Worm (Caenorhabditis elegans) whole organism, late embryonic: ENCODE results near the gene srg-41.

Source experiments
- C08G9.2 ChIP-seq: sonication (generic microtip); optimal IDR thresholded peaks from 2 replicates; lab custom pipeline; 2016; ENCODE audit warnings: mild to moderate bottlenecking, missing genetic modification characterization, moderate library complexity, missing compliant biosample characterization
- C38D4.7 ChIP-seq: fragments of 200-800 bp; sonication (Bioruptor generic); optimal IDR thresholded peaks from 2 replicates; lab custom pipeline; 2018; ENCODE audit warnings: mild to moderate bottlenecking, missing genetic modification characterization, moderate library complexity, missing compliant biosample characterization
- F13H6.1 ChIP-seq: sonication (generic microtip); optimal IDR thresholded peaks from 2 replicates; lab custom pipeline; 2016; ENCODE audit warnings: missing genetic modification characterization, missing compliant biosample characterization
- ahr-1 ChIP-seq: sonication (generic microtip); optimal IDR thresholded peaks from 2 replicates; lab custom pipeline; 2016; ENCODE audit warnings: missing genetic modification characterization, missing compliant biosample characterization
- ama-1 ChIP-seq: fragments of 150-350 bp; optimal IDR thresholded peaks from 2 replicates; lab custom pipeline; 2014
- ceh-18 ChIP-seq: sonication (generic microtip); optimal IDR thresholded peaks from 2 replicates; lab custom pipeline; 2016; ENCODE audit warnings: missing genetic modification characterization, missing compliant biosample characterization
- ceh-19 ChIP-seq: fragments of 200-800 bp; sonication (Bioruptor generic); optimal IDR thresholded peaks from 2 replicates; lab custom pipeline; 2018; ENCODE audit warnings: mild to moderate bottlenecking, missing genetic modification characterization, missing compliant biosample characterization
- ceh-2 ChIP-seq: sonication (generic microtip); optimal IDR thresholded peaks from 2 replicates; lab custom pipeline; 2016; ENCODE audit warnings: missing genotype, missing genetic modification characterization, missing compliant biosample characterization
- ceh-24 ChIP-seq: sonication (generic microtip); optimal IDR thresholded peaks from 2 replicates; lab custom pipeline; 2016; ENCODE audit warnings: mild to moderate bottlenecking, missing genetic modification characterization, missing compliant biosample characterization
- ceh-30 ChIP-seq: fragments of 150-350 bp; optimal IDR thresholded peaks from 2 replicates; lab custom pipeline; 2014; ENCODE audit warnings: missing biosample characterization, missing genetic modification characterization
- ceh-31 ChIP-seq: sonication (generic microtip); optimal IDR thresholded peaks from 2 replicates; lab custom pipeline; 2016; ENCODE audit warnings: missing genetic modification characterization, missing compliant biosample characterization
- ceh-34 ChIP-seq: sonication (generic microtip); optimal IDR thresholded peaks from 2 replicates; lab custom pipeline; 2016; ENCODE audit warnings: mild to moderate bottlenecking, missing genetic modification characterization, missing compliant biosample characterization
- ceh-48 ChIP-seq: sonication (generic microtip); optimal IDR thresholded peaks from 2 replicates; lab custom pipeline; 2016; ENCODE audit warnings: missing genetic modification characterization, inconsistent platforms, missing compliant biosample characterization
- ceh-6 ChIP-seq: fragments of 200-800 bp; sonication (Bioruptor generic); optimal IDR thresholded peaks from 2 replicates; lab custom pipeline; 2018; ENCODE audit warnings: mild to moderate bottlenecking, missing genetic modification characterization, missing compliant biosample characterization
- ceh-9 ChIP-seq: sonication (generic microtip); optimal IDR thresholded peaks from 2 replicates; lab custom pipeline; 2016; ENCODE audit warnings: mild to moderate bottlenecking, missing genetic modification characterization, inconsistent platforms, missing compliant biosample characterization
- elt-2 ChIP-seq: sonication (generic microtip); optimal IDR thresholded peaks from 2 replicates; lab custom pipeline; 2016; ENCODE audit warnings: missing genetic modification reagents, missing genetic modification characterization, missing compliant biosample characterization
- ets-4 ChIP-seq: sonication (generic microtip); optimal IDR thresholded peaks from 2 replicates; lab custom pipeline; 2016; ENCODE audit warnings: missing genetic modification characterization, missing compliant biosample characterization
- eyg-1 ChIP-seq: sonication (generic microtip); optimal IDR thresholded peaks from 2 replicates; lab custom pipeline; 2016; ENCODE audit warnings: missing genotype, missing genetic modification characterization, missing compliant biosample characterization
- fkh-10 ChIP-seq: fragments of 150-350 bp; optimal IDR thresholded peaks from 2 replicates; lab custom pipeline; 2014; ENCODE audit warnings: missing biosample characterization, missing genetic modification reagents, missing genetic modification characterization
- fkh-6 ChIP-seq: sonication (generic microtip); optimal IDR thresholded peaks from 2 replicates; lab custom pipeline; 2016; ENCODE audit warnings: missing genetic modification characterization, missing compliant biosample characterization
- hlh-13 ChIP-seq: fragments of 200-800 bp; sonication (Bioruptor generic); optimal IDR thresholded peaks from 2 replicates; lab custom pipeline; 2018; ENCODE audit warnings: mild to moderate bottlenecking, missing genetic modification characterization, missing compliant biosample characterization
- hlh-30 ChIP-seq: sonication (generic microtip); optimal IDR thresholded peaks from 2 replicates; lab custom pipeline; 2017; ENCODE audit warnings: antibody characterized with exemption, missing genetic modification characterization, missing compliant biosample characterization; ENCODE audit not compliant: insufficient read depth
- hlh-8 ChIP-seq: sonication (generic microtip); optimal IDR thresholded peaks from 2 replicates; lab custom pipeline; 2016; ENCODE audit warnings: missing genotype, missing genetic modification characterization, missing compliant biosample characterization
- lin-11 ChIP-seq: fragments of 200-800 bp; sonication (Bioruptor generic); optimal IDR thresholded peaks from 2 replicates; lab custom pipeline; 2018; ENCODE audit warnings: mild to moderate bottlenecking, missing genetic modification characterization, missing compliant biosample characterization
- madf-2 ChIP-seq: sonication (generic microtip); optimal IDR thresholded peaks from 2 replicates; lab custom pipeline; 2017; ENCODE audit warnings: missing genetic modification characterization, missing compliant biosample characterization
- mec-3 ChIP-seq: sonication (generic microtip); optimal IDR thresholded peaks from 2 replicates; lab custom pipeline; 2016; ENCODE audit warnings: borderline replicate concordance, missing genetic modification characterization, missing compliant biosample characterization
- nhr-11 ChIP-seq: fragments of 150-350 bp; optimal IDR thresholded peaks from 2 replicates; lab custom pipeline; 2014; ENCODE audit warnings: missing biosample characterization, missing genetic modification characterization
- npax-4 ChIP-seq: sonication (generic microtip); optimal IDR thresholded peaks from 2 replicates; lab custom pipeline; 2016; ENCODE audit warnings: missing genetic modification characterization, missing compliant biosample characterization
- odd-2 ChIP-seq: sonication (generic microtip); optimal IDR thresholded peaks from 2 replicates; lab custom pipeline; 2017; ENCODE audit warnings: antibody characterized with exemption, mild to moderate bottlenecking, missing genetic modification characterization, missing compliant biosample characterization
- pat-9 ChIP-seq: fragments of 200-800 bp; sonication (Bioruptor generic); optimal IDR thresholded peaks from 2 replicates; lab custom pipeline; 2018; ENCODE audit warnings: mild to moderate bottlenecking, missing genetic modification characterization, moderate library complexity, missing compliant biosample characterization
- pha-2 ChIP-seq: sonication (generic microtip); optimal IDR thresholded peaks from 2 replicates; lab custom pipeline; 2017; ENCODE audit warnings: mild to moderate bottlenecking, missing genetic modification characterization, missing compliant biosample characterization
- pha-4 ChIP-seq: fragments of 150-350 bp; optimal IDR thresholded peaks from 2 replicates; lab custom pipeline; 2018; ENCODE audit warnings: missing biosample characterization, missing genetic modification reagents, missing genetic modification characterization
- pros-1 ChIP-seq: fragments of 150-350 bp; optimal IDR thresholded peaks from 2 replicates; lab custom pipeline; 2014; ENCODE audit warnings: missing biosample characterization, missing genetic modification reagents, missing genetic modification characterization
- rnt-1 ChIP-seq: sonication (generic microtip); optimal IDR thresholded peaks from 2 replicates; lab custom pipeline; 2016; ENCODE audit warnings: missing genetic modification characterization, missing compliant biosample characterization
- sox-2 ChIP-seq: fragments of 200-800 bp; sonication (Bioruptor generic); IDR thresholded peaks from 2 replicates; pipeline ENCODE4 v1.3.6; 2022; ENCODE audit warnings: missing genetic modification reagents, missing genetic modification characterization, missing compliant biosample characterization
- tbx-7 ChIP-seq: sonication (generic microtip); optimal IDR thresholded peaks from 2 replicates; lab custom pipeline; 2016; ENCODE audit warnings: missing genotype, missing genetic modification characterization, missing compliant biosample characterization
- unc-3 ChIP-seq, 2 experiments: fragments of 200-800 bp in 1 of 2; sonication (Bioruptor generic) in 1 of 2; sonication (generic microtip) in 1 of 2; conservative IDR thresholded peaks in 1 of 2; optimal IDR thresholded peaks in 1 of 2; 2 replicates each; pipeline versions ENCODE4 v1.3.6 to Lab custom; 2016 to 2022; ENCODE audit warnings: missing compliant biosample characterization in 2 of 2, missing genetic modification characterization in 2 of 2, missing genetic modification reagents in 1 of 2
- unc-42 ChIP-seq: sonication (generic microtip); optimal IDR thresholded peaks from 2 replicates; lab custom pipeline; 2016; ENCODE audit warnings: missing genotype, missing genetic modification characterization, missing compliant biosample characterization
- unc-86 ChIP-seq: sonication (generic microtip); optimal IDR thresholded peaks from 2 replicates; lab custom pipeline; 2016; ENCODE audit warnings: missing genetic modification characterization, missing compliant biosample characterization
- zip-5 ChIP-seq: sonication (generic microtip); optimal IDR thresholded peaks from 2 replicates; lab custom pipeline; 2016; ENCODE audit warnings: missing genetic modification characterization, missing compliant biosample characterization
- ztf-16 ChIP-seq: sonication (generic microtip); optimal IDR thresholded peaks from 2 replicates; lab custom pipeline; 2017; ENCODE audit warnings: missing genetic modification characterization, missing compliant biosample characterization

srg-41 gene

ce11 chrV:11146958-11147779, 14.5 kb downstream of the srg-41 start, which contains the start of the genes T19C4.24 and nlp-33:
T19C4.24 (minus strand) TSS chrV:11147008.
nlp-33 (plus strand) TSS chrV:11147346.
- TF ChIP-seq hlh-8: no peak
- no peak for TF ChIP-seq ceh-19
- TF ChIP-seq ceh-6 (GFP tag; lab: Kevin White, UChicago): no peak
- no peak for TF ChIP-seq C38D4.7
- no peak for TF ChIP-seq C08G9.2 (tag; lab: Kevin White, UChicago)
- TF ChIP-seq hlh-30: no peak
- TF ChIP-seq ets-4: no peak
- TF ChIP-seq ceh-34 (tag; lab: Kevin White, UChicago): no peak
- TF ChIP-seq ceh-48: no peak
- no peak for TF ChIP-seq unc-42 (tag; lab: Kevin White, UChicago)
- no peak for TF ChIP-seq ama-1
- no peak for TF ChIP-seq madf-2 (tag; lab: Kevin White, UChicago)
- TF ChIP-seq ceh-31 (tag; lab: Kevin White, UChicago): no peak
- TF ChIP-seq fkh-6 (tag; lab: Kevin White, UChicago): no peak
- no peak for TF ChIP-seq unc-3 (GFP tag; conservative IDR thresholded peaks at IDR 0.05; lab: Robert Waterston, UW)
- no peak for TF ChIP-seq unc-3 (tag; optimal IDR thresholded peaks at IDR 0.05; lab: Kevin White, UChicago)
- TF ChIP-seq hlh-13: no peak
- no peak for TF ChIP-seq unc-86 (tag; lab: Kevin White, UChicago)
- TF ChIP-seq ceh-24: no peak
- TF ChIP-seq pat-9 (tag; lab: Kevin White, UChicago): no peak
- no peak for TF ChIP-seq ceh-2

ce11 chrV:11144694-11145093, 17.0 kb downstream of the srg-41 start, which contains the start of gene C06H2.7:
C06H2.7 (minus strand) TSS chrV:11144794.
- TF ChIP-seq nhr-11 (no peak), pha-2 (no peak), eyg-1 (tag; lab: Kevin White, UChicago) (no peak), odd-2 (no peak), ceh-9 (no peak), lin-11 (tag; lab: Kevin White, UChicago) (no peak), ceh-2 (no peak)

- no peak for TF ChIP-seq unc-86 (tag; lab: Kevin White, UChicago)
- no peak for TF ChIP-seq rnt-1 (tag; lab: Kevin White, UChicago)
- no peak for TF ChIP-seq npax-4 (tag; lab: Kevin White, UChicago)
- TF ChIP-seq zip-5 (tag; lab: Kevin White, UChicago): no peak
- no peak for TF ChIP-seq hlh-13
- no peak for TF ChIP-seq ceh-6 (GFP tag; lab: Kevin White, UChicago)
- TF ChIP-seq C08G9.2 (tag; lab: Kevin White, UChicago): no peak
- TF ChIP-seq nhr-11: no peak
- TF ChIP-seq mec-3: no peak
- no peak for TF ChIP-seq pha-4 (tag; lab: Kevin White, UChicago)
- TF ChIP-seq pros-1 (tag; lab: Kevin White, UChicago): no peak
- TF ChIP-seq fkh-10 (GFP tag; lab: Kevin White, UChicago): no peak
- TF ChIP-seq tbx-7 (tag; lab: Kevin White, UChicago): no peak
- TF ChIP-seq pha-2: no peak
- TF ChIP-seq sox-2 (GFP tag; lab: Robert Waterston, UW): no peak
- no peak for TF ChIP-seq ceh-30
Observed at ce11 chrV:11141179-11141578, 20.5 kb downstream of the srg-41 start, which contains the start of gene folt-1. folt-1 (plus strand) TSS chrV:11141479.

- TF ChIP-seq ahr-1 (no peak), ceh-18 (tag; lab: Kevin White, UChicago) (peak; percentile 60), rnt-1 (tag; lab: Kevin White, UChicago) (no peak), ztf-16 (tag; lab: Kevin White, UChicago) (no peak), F13H6.1 (tag; lab: Kevin White, UChicago) (no peak), C08G9.2 (tag; lab: Kevin White, UChicago) (no peak), unc-42 (tag; lab: Kevin White, UChicago) (peak; percentile 3), elt-2 (tag; lab: Kevin White, UChicago) (no peak)
- TF ChIP-seq, all 69 proteins: peak for 2
Observed at ce11 chrV:11140326-11140725, 21.4 kb downstream of the srg-41 start.
